Worm (Caenorhabditis elegans): Measurements from ENCODE around the gene Y65A5A.1.
"Not testable (repeated sequence)": the region's sequence is repeated elsewhere in the genome, so short reads cannot be mapped to it uniquely, and the experiment has no call there.

The Y65A5A.1 gene

ce11 chrIV:16399776-16400368 lies at the start of gene Y65A5A.1:
Y65A5A.1 (minus strand) TSS chrIV:16399826.
- TF ChIP-seq him-1 (tag; optimal IDR thresholded peaks at IDR 0.05) (no peak), dao-5 (tag; optimal IDR thresholded peaks at IDR 0.05) (peak; percentile 5), W03F9.2 (tag; optimal IDR thresholded peaks at IDR 0.05) (peak; percentile 6)

ce11 chrIV:16446664-16447063 lies 47.0 kb upstream of the Y65A5A.1 start:
- TF ChIP-seq him-1 (tag; optimal IDR thresholded peaks at IDR 0.05), result no peak
- no peak for TF ChIP-seq dao-5 (tag; optimal IDR thresholded peaks at IDR 0.05)
- TF ChIP-seq W03F9.2 (tag; optimal IDR thresholded peaks at IDR 0.05), result no peak

- TF ChIP-seq W03F9.2 (tag; optimal IDR thresholded peaks at IDR 0.05) (no peak), him-1 (tag; optimal IDR thresholded peaks at IDR 0.05) (no peak), dao-5 (tag; optimal IDR thresholded peaks at IDR 0.05) (no peak)
These were observed 43.3 kb upstream of the Y65A5A.1 start, which contains the start of gene dlc-4 for ce11 chrIV:16442963-16443362. dlc-4 (plus strand) TSS chrIV:16443263.

ce11 chrIV:16431929-16432328 lies 32.3 kb upstream of the Y65A5A.1 start, which contains the start of gene dlc-3:
dlc-3 (plus strand) TSS chrIV:16432229.
- TF ChIP-seq him-1 (tag; optimal IDR thresholded peaks at IDR 0.05), result no peak
- TF ChIP-seq W03F9.2 (tag; optimal IDR thresholded peaks at IDR 0.05), result no peak
- no peak for TF ChIP-seq dao-5 (tag; optimal IDR thresholded peaks at IDR 0.05)

ce11 chrIV:16424337-16424736 lies 24.7 kb upstream of the Y65A5A.1 start, which contains the start of gene Y10G11A.1:
Y10G11A.1 (plus strand) TSS chrIV:16424637.
- TF ChIP-seq W03F9.2, him-1, dao-5 (tag; optimal IDR thresholded peaks at IDR 0.05): not testable (repeated sequence)

ce11 chrIV:16421903-16422557 lies 22.4 kb upstream of the Y65A5A.1 start:
- no peak for TF ChIP-seq him-1 (tag; optimal IDR thresholded peaks at IDR 0.05)
- TF ChIP-seq W03F9.2 (tag; optimal IDR thresholded peaks at IDR 0.05), result no peak
- TF ChIP-seq dao-5 (tag; optimal IDR thresholded peaks at IDR 0.05), result no peak

ce11 chrIV:16415100-16415973 lies 15.7 kb upstream of the Y65A5A.1 start:
- peak; percentile 56 for TF ChIP-seq him-1 (tag; optimal IDR thresholded peaks at IDR 0.05)
- TF ChIP-seq W03F9.2 (tag; optimal IDR thresholded peaks at IDR 0.05), result peak; percentile 62
- no peak for TF ChIP-seq dao-5 (tag; optimal IDR thresholded peaks at IDR 0.05)

ce11 chrIV:16411713-16412112 lies 12.1 kb upstream of the Y65A5A.1 start, which contains the start of gene Y65A5A.2:
Y65A5A.2 (plus strand) TSS chrIV:16412020.
- TF ChIP-seq W03F9.2 (tag; optimal IDR thresholded peaks at IDR 0.05) (no peak), him-1 (tag; optimal IDR thresholded peaks at IDR 0.05) (no peak), dao-5 (tag; optimal IDR thresholded peaks at IDR 0.05) (no peak)

ce11 chrIV:16410078-16410636 lies 10.5 kb upstream of the Y65A5A.1 start:
- TF ChIP-seq him-1 (tag; optimal IDR thresholded peaks at IDR 0.05) (no peak), W03F9.2 (tag; optimal IDR thresholded peaks at IDR 0.05) (no peak), dao-5 (tag; optimal IDR thresholded peaks at IDR 0.05) (no peak)

- TF ChIP-seq dao-5 (tag; optimal IDR thresholded peaks at IDR 0.05), result no peak
- no peak for TF ChIP-seq him-1 (tag; optimal IDR thresholded peaks at IDR 0.05)
- no peak for TF ChIP-seq W03F9.2 (tag; optimal IDR thresholded peaks at IDR 0.05)
These were observed 8.2 kb upstream of the Y65A5A.1 start for ce11 chrIV:16407800-16408199.

- TF ChIP-seq dao-5 (tag; optimal IDR thresholded peaks at IDR 0.05), result no peak
- no peak for TF ChIP-seq W03F9.2 (tag; optimal IDR thresholded peaks at IDR 0.05)
- TF ChIP-seq him-1 (tag; optimal IDR thresholded peaks at IDR 0.05), result no peak
These were observed 3.7 kb upstream of the Y65A5A.1 start for ce11 chrIV:16403283-16403682.

- TF ChIP-seq dao-5 (tag; optimal IDR thresholded peaks at IDR 0.05), result no peak
These were observed 1.8 kb upstream of the Y65A5A.1 start for ce11 chrIV:16401428-16401827.
